Worm (Caenorhabditis elegans) whole organism, mixed stage, embryonic: ENCODE data around the gene R07E5.5.

Experiments used
- ces-1 ChIP-seq: fragments of 150-350 bp; optimal IDR thresholded peaks from 2 replicates; lab custom pipeline; 2014; ENCODE audit warnings: missing biosample characterization, missing genetic modification reagents, missing genetic modification characterization
- ham-2 ChIP-seq: fragments of 200-800 bp; sonication (Bioruptor generic); optimal IDR thresholded peaks from 2 replicates; lab custom pipeline; 2018; ENCODE audit warnings: mild to moderate bottlenecking, missing genetic modification characterization, missing compliant biosample characterization
- mep-1 ChIP-seq: fragments of 150-350 bp; optimal IDR thresholded peaks from 2 replicates; lab custom pipeline; 2017; ENCODE audit warnings: missing biosample characterization, missing genetic modification reagents, missing genetic modification characterization, inconsistent platforms
- snpc-4 ChIP-seq: fragments of 150-350 bp; optimal IDR thresholded peaks from 2 replicates; lab custom pipeline; 2014; ENCODE audit warnings: missing biosample characterization, missing genetic modification characterization
- unc-62 ChIP-seq: fragments of 150-350 bp; optimal IDR thresholded peaks from 2 replicates; lab custom pipeline; 2014; ENCODE audit warnings: missing biosample characterization, missing genetic modification reagents, missing genetic modification characterization

DNA sequence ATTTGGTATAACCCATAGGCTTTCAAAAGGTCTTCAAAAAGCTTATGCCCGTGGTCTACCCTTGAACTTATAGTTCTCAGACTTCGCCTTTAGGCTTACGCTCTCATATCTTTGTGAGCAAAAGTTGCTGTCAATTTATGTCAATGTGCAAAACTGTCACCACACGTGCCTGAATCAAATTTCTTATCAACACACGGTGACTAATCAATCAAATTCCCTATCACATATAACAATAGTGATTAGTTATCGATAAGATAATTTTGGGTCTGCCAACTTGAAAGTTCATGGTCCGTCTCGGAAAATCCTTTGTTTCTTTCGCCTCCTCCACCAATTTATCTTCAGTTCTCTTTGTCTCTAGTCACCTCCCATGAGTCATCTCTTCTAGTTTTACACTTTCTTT lies 39.8 kb upstream of the R07E5.5 start:
- TF ChIP-seq ham-2 (no peak), snpc-4 (tag; lab: Kevin White, UChicago) (no peak), ces-1 (GFP tag; lab: Kevin White, UChicago) (no peak), unc-62 (GFP tag; lab: Kevin White, UChicago) (peak; percentile 33), mep-1 (tag; lab: Kevin White, UChicago) (no peak)
